Fruit fly (Drosophila melanogaster): ENCODE measurements around the gene CG4669.

CG4669 gene

dm6 chr3L:5187572-5187934 is 46.7 kb upstream of the CG4669 start (continued):
- TF ChIP-seq CG17829 (tag; optimal IDR thresholded peaks at IDR 0.05) (peak; percentile 63), Fer1 (GFP tag; optimal IDR thresholded peaks at IDR 0.05) (peak; percentile 26), Doc3 (GFP tag; IDR thresholded peaks at IDR 0.05; ENCODE audit: partially characterized antibody) (no peak), ind (GFP tag; optimal IDR thresholded peaks at IDR 0.05) (peak; percentile 46), Fer3 (tag; optimal IDR thresholded peaks at IDR 0.05) (peak; percentile 61), CG32767 (GFP tag; IDR thresholded peaks at IDR 0.05) (peak; percentile 51; the same call in 1 of the 2 replicates), row (GFP tag; IDR thresholded peaks at IDR 0.05) (peak; percentile 63), Gug (GFP tag; IDR thresholded peaks at IDR 0.05) (0 out of 4 replicates have a peak, but pooled peaks have one; percentile 5), Hsf (GFP tag; optimal IDR thresholded peaks at IDR 0.05) (peak; percentile 52), NfI (GFP tag; optimal IDR thresholded peaks at IDR 0.05) (peak; percentile 63), chn (GFP tag; optimal IDR thresholded peaks at IDR 0.05) (peak; percentile 39), gcm (GFP tag; optimal IDR thresholded peaks at IDR 0.05) (no peak), CG6765 (GFP tag; optimal IDR thresholded peaks at IDR 0.05) (no peak), zf30C (GFP tag; optimal IDR thresholded peaks at IDR 0.05) (peak; percentile 66), CG4707 (GFP tag; optimal IDR thresholded peaks at IDR 0.05) (no peak), CG9727 (GFP tag; optimal IDR thresholded peaks at IDR 0.05) (peak; percentile 28), tgo (GFP tag; IDR thresholded peaks at IDR 0.05) (peak; percentile 67), ewg (GFP tag; optimal IDR thresholded peaks at IDR 0.05) (peak; percentile 8), Eip74EF (GFP tag; optimal IDR thresholded peaks at IDR 0.05) (peak in 1 of 2 experiments; percentile 35), zen (tag; optimal IDR thresholded peaks at IDR 0.05) (peak; percentile 71), CG8924 (tag; optimal IDR thresholded peaks at IDR 0.05) (no peak), CG8478 (optimal IDR thresholded peaks at IDR 0.05) (no peak), CG10366 (GFP tag; IDR thresholded peaks at IDR 0.05) (peak; percentile 68), Vsx1 (GFP tag; optimal IDR thresholded peaks at IDR 0.05) (peak; percentile 28), CG18476 (GFP tag; optimal IDR thresholded peaks at IDR 0.05) (no peak), Camta (GFP tag; optimal IDR thresholded peaks at IDR 0.05) (peak; percentile 51), D (optimal IDR thresholded peaks at IDR 0.05) (no peak), D (GFP tag; optimal IDR thresholded peaks at IDR 0.05) (peak; percentile 25), ATbp (GFP tag; optimal IDR thresholded peaks at IDR 0.05) (peak; percentile 40), CG1603 (tag; optimal IDR thresholded peaks at IDR 0.05) (peak; percentile 81), CG17802 (tag; optimal IDR thresholded peaks at IDR 0.05) (peak; percentile 40), Dek (tag; optimal IDR thresholded peaks at IDR 0.05) (peak; percentile 9), tin (GFP tag; optimal IDR thresholded peaks at IDR 0.05) (peak; percentile 9), CG10431 (GFP tag; optimal IDR thresholded peaks at IDR 0.05) (no peak), H2.0 (GFP tag; IDR thresholded peaks at IDR 0.05) (peak; percentile 66), sqz (GFP tag; optimal IDR thresholded peaks at IDR 0.05) (no peak), unpg (GFP tag; optimal IDR thresholded peaks at IDR 0.05) (peak; percentile 73), CG13624 (GFP tag; optimal IDR thresholded peaks at IDR 0.05) (no peak), sisA (GFP tag; IDR thresholded peaks at IDR 0.05) (peak; percentile 61), CG11085 (GFP tag; IDR thresholded peaks at IDR 0.05) (peak; percentile 19; the same call in 1 of the 2 replicates), ci (GFP tag; IDR thresholded peaks at IDR 0.05) (peak; percentile 82), Abd-B (GFP tag; optimal IDR thresholded peaks at IDR 0.05) (peak; percentile 74), Taf1 (GFP tag; IDR thresholded peaks at IDR 0.05) (0 out of 2 replicates have a peak, but pooled peaks have one; percentile 33), ham (GFP tag; IDR thresholded peaks at IDR 0.05) (no peak), Spps (tag; optimal IDR thresholded peaks at IDR 0.05) (peak; percentile 75), CG13296 (GFP tag; optimal IDR thresholded peaks at IDR 0.05) (no peak), CG10654 (GFP tag; optimal IDR thresholded peaks at IDR 0.05) (peak; percentile 53), CG32532 (GFP tag; IDR thresholded peaks at IDR 0.05) (peak; percentile 60), CG11504 (tag; optimal IDR thresholded peaks at IDR 0.05) (peak; percentile 69), exex (tag; optimal IDR thresholded peaks at IDR 0.05) (no peak), CG30431 (GFP tag; optimal IDR thresholded peaks at IDR 0.05) (peak; percentile 30)

All from whole organism, embryonic.